Fruit fly (Drosophila melanogaster) whole organism, prepupa: Measurements from ENCODE around the gene Sgp.

Experiments used
- Blimp-1 ChIP-seq: fragments of 200-800 bp; sonication (Bioruptor generic); optimal IDR thresholded peaks from 3 replicates; lab custom pipeline; 2017; ENCODE audit warnings: missing biosample characterization, missing genetic modification characterization, mild to moderate bottlenecking, moderate library complexity, missing genetic modification reagents
- CG31627 ChIP-seq: fragments of 200-800 bp; sonication (Bioruptor generic); optimal IDR thresholded peaks from 3 replicates; lab custom pipeline; 2016; ENCODE audit warnings: missing biosample characterization, missing genetic modification characterization
- CG6792 ChIP-seq: fragments of 200-800 bp; sonication (Bioruptor generic); optimal IDR thresholded peaks from 3 replicates; lab custom pipeline; 2016; ENCODE audit warnings: missing biosample characterization, missing genetic modification characterization
- CG9139 ChIP-seq: fragments of 200-800 bp; sonication (Bioruptor generic); optimal IDR thresholded peaks from 3 replicates; lab custom pipeline; 2017; ENCODE audit warnings: missing biosample characterization, mild to moderate bottlenecking, missing genetic modification characterization
- Ets96B ChIP-seq: fragments of 200-800 bp; optimal IDR thresholded peaks from 2 replicates; lab custom pipeline; 2019; ENCODE audit warnings: missing biosample characterization, mild to moderate bottlenecking, missing genetic modification characterization, moderate library complexity
- Gug ChIP-seq: fragments of 200-800 bp; sonication (Bioruptor generic); IDR thresholded peaks from 2 replicates; pipeline ENCODE4 v1.3.6; 2022; ENCODE audit warnings: missing biosample characterization, missing genetic modification characterization
- Hr38 ChIP-seq: sonication (Bioruptor generic); optimal IDR thresholded peaks from 2 replicates; lab custom pipeline; 2016; ENCODE audit warnings: missing biosample characterization, missing genetic modification characterization
- Lpt ChIP-seq: fragments of 200-800 bp; sonication (Bioruptor generic); optimal IDR thresholded peaks from 3 replicates; lab custom pipeline; 2016; ENCODE audit warnings: missing biosample characterization, missing genetic modification characterization
- Met ChIP-seq: fragments of 200-800 bp; sonication (Bioruptor generic); optimal IDR thresholded peaks from 3 replicates; lab custom pipeline; 2016; ENCODE audit warnings: missing biosample characterization, missing genetic modification characterization
- Smox ChIP-seq: fragments of 200-800 bp; sonication (Bioruptor generic); optimal IDR thresholded peaks from 3 replicates; lab custom pipeline; 2016; ENCODE audit warnings: missing biosample characterization, missing genetic modification characterization
- eg ChIP-seq: fragments of 200-800 bp; sonication (Bioruptor generic); IDR thresholded peaks from 3 replicates; pipeline ENCODE4 v1.3.6; 2022; ENCODE audit warnings: missing biosample characterization, missing genetic modification characterization

- no peak for TF ChIP-seq CG6792 (GFP tag; lab: Kevin White, UChicago)
- TF ChIP-seq Met (GFP tag; lab: Kevin White, UChicago) = peak; percentile 59
- TF ChIP-seq Smox = peak; percentile 28
- TF ChIP-seq eg = no peak
- TF ChIP-seq Lpt (GFP tag; lab: Kevin White, UChicago) = no peak
- TF ChIP-seq Ets96B (tag; lab: Kevin White, UChicago) = no peak
- peak; percentile 53 for TF ChIP-seq CG31627 (GFP tag; lab: Kevin White, UChicago)
- no peak for TF ChIP-seq CG9139 (GFP tag; lab: Kevin White, UChicago)
- no peak for TF ChIP-seq Hr38
- TF ChIP-seq Blimp-1 = no peak
- TF ChIP-seq Gug = no peak
Observed at dm6 chr2L:8553789-8554626, 34.5 kb downstream of the Sgp start.
